Fruit fly (Drosophila melanogaster): ENCODE measurements around the gene tsg.

- TF ChIP-seq psq (optimal IDR thresholded peaks at IDR 0.05): no peak
- TF ChIP-seq usp (GFP tag; optimal IDR thresholded peaks at IDR 0.05): no peak
Observed at dm6 chrX:12017815-12018439, 29.2 kb upstream of the tsg start, which contains the start of gene Chrac-16.

All from whole organism.